Fruit fly (Drosophila melanogaster) whole organism, adult: ENCODE measurements around the gene CG11756.
A peak's percentile ranks its signal among the peaks of the same experiment; 100 is the strongest.

ENCODE experiments used
- CG11617 ChIP-seq: fragments of 200-800 bp; sonication (Bioruptor generic); optimal IDR thresholded peaks from 2 replicates; lab custom pipeline; 2017; ENCODE audit warnings: mild to moderate bottlenecking, missing biosample characterization, missing genetic modification reagents, missing genetic modification characterization
- CG12768 ChIP-seq: fragments of 200-800 bp; sonication (Bioruptor generic); optimal IDR thresholded peaks from 2 replicates; lab custom pipeline; 2017; ENCODE audit warnings: missing biosample characterization, missing genetic modification characterization, mild to moderate bottlenecking, moderate library complexity, missing genetic modification reagents
- CG14711 ChIP-seq: fragments of 200-800 bp; sonication (Bioruptor generic); optimal IDR thresholded peaks from 2 replicates; lab custom pipeline; 2018; ENCODE audit warnings: missing biosample characterization, mild to moderate bottlenecking, missing genetic modification characterization, moderate library complexity
- CG1620 ChIP-seq: fragments of 200-800 bp; sonication (Bioruptor generic); optimal IDR thresholded peaks from 2 replicates; lab custom pipeline; 2016; ENCODE audit warnings: missing biosample characterization, missing genetic modification characterization
- CG33017 ChIP-seq: fragments of 200-800 bp; sonication (Bioruptor generic); optimal IDR thresholded peaks from 2 replicates; lab custom pipeline; 2018; ENCODE audit warnings: missing biosample characterization, mild to moderate bottlenecking, missing genetic modification characterization, moderate library complexity
- CG5204 ChIP-seq: fragments of 200-800 bp; sonication (Bioruptor generic); optimal IDR thresholded peaks from 2 replicates; lab custom pipeline; 2016; ENCODE audit warnings: missing biosample characterization, missing genetic modification characterization
- CG7045 ChIP-seq: fragments of 200-800 bp; sonication (Bioruptor generic); optimal IDR thresholded peaks from 2 replicates; lab custom pipeline; 2017; ENCODE audit warnings: missing biosample characterization, mild to moderate bottlenecking, missing genetic modification characterization
- CG7101 ChIP-seq: fragments of 200-800 bp; sonication (Bioruptor generic); optimal IDR thresholded peaks from 2 replicates; lab custom pipeline; 2018; ENCODE audit warnings: missing biosample characterization, mild to moderate bottlenecking, missing genetic modification characterization, moderate library complexity
- Clk ChIP-seq: fragments of 200-800 bp; sonication (Bioruptor generic); optimal IDR thresholded peaks from 2 replicates; lab custom pipeline; 2017; ENCODE audit warnings: missing biosample characterization, missing genetic modification characterization
- Crg-1 ChIP-seq: fragments of 200-800 bp; sonication (Bioruptor generic); optimal IDR thresholded peaks from 2 replicates; lab custom pipeline; 2016; ENCODE audit warnings: missing biosample characterization, missing genetic modification characterization
- Hr96 ChIP-seq: fragments of 200-800 bp; sonication (Bioruptor generic); optimal IDR thresholded peaks from 2 replicates; lab custom pipeline; 2016; ENCODE audit warnings: missing biosample characterization, missing genetic modification characterization
- Mnt ChIP-seq: fragments of 200-800 bp; sonication (Bioruptor generic); optimal IDR thresholded peaks from 2 replicates; lab custom pipeline; 2016; ENCODE audit warnings: missing biosample characterization, mild to moderate bottlenecking, missing genetic modification characterization
- bab1 ChIP-seq: fragments of 200-800 bp; sonication (Bioruptor generic); optimal IDR thresholded peaks from 3 replicates; lab custom pipeline; 2019; ENCODE audit warnings: missing biosample characterization, mild to moderate bottlenecking, missing genetic modification characterization, moderate library complexity
- cic ChIP-seq: fragments of 200-800 bp; sonication (Bioruptor generic); optimal IDR thresholded peaks from 2 replicates; lab custom pipeline; 2017; ENCODE audit warnings: missing biosample characterization, mild to moderate bottlenecking, missing genetic modification characterization, moderate library complexity
- cnc ChIP-seq, 2 experiments: fragments of >200 bp; optimal IDR thresholded peaks; 2 replicates each; lab custom pipeline; 2017
- kay ChIP-seq: fragments of 200-800 bp; sonication (Bioruptor generic); peaks from one replicate; lab custom pipeline; 2016; ENCODE audit warnings: missing biosample characterization, missing genetic modification characterization, borderline replicate concordance
- ovo ChIP-seq: fragments of 200-800 bp; sonication (Bioruptor generic); optimal IDR thresholded peaks from 2 replicates; lab custom pipeline; 2016; ENCODE audit warnings: missing biosample characterization, missing genetic modification characterization
- pad ChIP-seq: fragments of 200-800 bp; sonication (Bioruptor generic); optimal IDR thresholded peaks from 3 replicates; lab custom pipeline; 2017; ENCODE audit warnings: missing biosample characterization, missing genetic modification characterization, mild to moderate bottlenecking, moderate library complexity, missing genetic modification reagents
- tj ChIP-seq: fragments of 200-800 bp; sonication (Bioruptor generic); optimal IDR thresholded peaks from 3 replicates; lab custom pipeline; 2017; ENCODE audit warnings: missing biosample characterization, mild to moderate bottlenecking, missing genetic modification characterization, moderate library complexity
- toe ChIP-seq: fragments of 200-800 bp; sonication (Bioruptor generic); optimal IDR thresholded peaks from 2 replicates; lab custom pipeline; 2016; ENCODE audit warnings: missing biosample characterization, missing genetic modification characterization

The CG11756 gene

DNA sequence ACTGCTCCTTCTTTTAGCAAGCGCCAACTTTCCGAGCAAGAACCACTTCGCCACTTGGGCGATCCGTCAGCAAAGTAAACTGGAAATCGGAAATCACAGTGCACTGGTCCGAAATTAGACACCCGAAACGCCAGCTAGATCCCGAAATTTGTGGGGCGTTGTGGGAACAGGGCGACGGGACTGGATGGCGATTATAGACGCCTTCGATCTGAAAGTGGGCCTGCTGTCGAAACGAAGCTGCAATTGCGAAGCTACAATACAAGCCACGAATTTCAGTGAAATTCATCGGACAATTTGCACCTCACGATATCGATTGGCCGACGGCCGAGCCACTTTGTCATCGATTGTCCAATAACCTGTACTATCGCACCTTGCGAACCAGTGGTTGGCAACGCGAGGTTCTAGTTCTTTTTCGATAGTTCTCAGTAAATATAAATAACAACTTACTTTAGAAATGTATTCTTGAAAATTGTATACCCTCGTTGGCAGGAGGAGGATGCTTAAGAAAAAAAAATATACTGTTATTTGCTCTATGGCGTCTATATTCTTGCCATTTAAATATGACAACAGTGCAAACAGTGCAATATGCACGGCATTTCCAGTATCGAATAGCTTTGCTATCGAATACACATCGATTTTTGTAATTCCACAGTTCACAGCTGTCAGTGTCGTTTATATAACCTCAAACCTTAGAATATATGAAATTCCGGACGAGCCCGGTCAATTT, 20.0 kb downstream of the CG11756 start, which contains the start of the genes hop and Tim8:
Gene hop, minus strand, starts transcription at position 316 of the 727 bp plus-strand sequence.
Gene Tim8, plus strand, starts transcription at position 663 of the 727 bp plus-strand sequence.
- TF ChIP-seq CG1620 (GFP tag; lab: Kevin White, UChicago) = no peak
- no peak for TF ChIP-seq CG33017 (tag; lab: Kevin White, UChicago)
- peak; percentile 14 for TF ChIP-seq CG11617 (GFP tag; lab: Kevin White, UChicago)
- no peak for TF ChIP-seq ovo (GFP tag; lab: Kevin White, UChicago)
- peak; percentile 23 for TF ChIP-seq pad
- no peak for TF ChIP-seq CG5204
- TF ChIP-seq Hr96 = no peak
- no peak for TF ChIP-seq toe (GFP tag; lab: Kevin White, UChicago)
- TF ChIP-seq CG14711 (tag; lab: Kevin White, UChicago) = peak; percentile 49
- TF ChIP-seq CG12768 (GFP tag; lab: Kevin White, UChicago) = no peak
- TF ChIP-seq Clk (GFP tag; lab: Kevin White, UChicago) = no peak
- peak; percentile 26 for TF ChIP-seq Mnt (GFP tag; lab: Kevin White, UChicago)
- TF ChIP-seq CG7045 (GFP tag; lab: Kevin White, UChicago) = no peak
- TF ChIP-seq kay (GFP tag; lab: Kevin White, UChicago) = no peak
- peak; percentile 19 for TF ChIP-seq bab1 (GFP tag; lab: Kevin White, UChicago)
- peak; percentile 44 for TF ChIP-seq tj (GFP tag; lab: Kevin White, UChicago)
- peak; percentile 6 for TF ChIP-seq CG7101 (tag; lab: Kevin White, UChicago)
- TF ChIP-seq Crg-1 (GFP tag; lab: Kevin White, UChicago) = no peak
- no peak for TF ChIP-seq cic (GFP tag; lab: Kevin White, UChicago)
- TF ChIP-seq cnc (optimal IDR thresholded peaks at IDR 0.05; lab: Kevin White, UChicago) = no peak

DNA sequence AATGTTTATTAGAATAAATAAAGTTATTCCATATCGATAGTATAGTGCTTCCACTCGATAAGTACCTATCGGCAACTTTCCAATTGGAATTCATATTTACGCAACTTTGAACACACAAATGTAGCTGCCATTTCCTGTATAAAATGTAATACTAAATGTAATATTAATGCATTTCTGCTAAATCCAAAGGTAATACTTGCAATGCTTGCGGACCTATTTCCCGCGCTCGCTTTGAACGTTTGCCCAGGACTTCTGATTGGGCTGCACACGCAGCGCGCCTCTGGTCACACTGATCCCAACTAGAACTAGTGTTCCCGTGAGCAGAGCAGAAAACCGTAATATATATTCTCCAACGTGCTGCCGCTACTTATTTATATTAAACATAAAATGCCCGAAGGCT, 21.5 kb downstream of the CG11756 start, which contains the start of gene dlg1:
Gene dlg1, plus strand, starts transcription at position 292 of the 400 bp plus-strand sequence.
- TF ChIP-seq bab1 (GFP tag; lab: Kevin White, UChicago) = peak; percentile 51
- no peak for TF ChIP-seq Mnt (GFP tag; lab: Kevin White, UChicago)

DNA sequence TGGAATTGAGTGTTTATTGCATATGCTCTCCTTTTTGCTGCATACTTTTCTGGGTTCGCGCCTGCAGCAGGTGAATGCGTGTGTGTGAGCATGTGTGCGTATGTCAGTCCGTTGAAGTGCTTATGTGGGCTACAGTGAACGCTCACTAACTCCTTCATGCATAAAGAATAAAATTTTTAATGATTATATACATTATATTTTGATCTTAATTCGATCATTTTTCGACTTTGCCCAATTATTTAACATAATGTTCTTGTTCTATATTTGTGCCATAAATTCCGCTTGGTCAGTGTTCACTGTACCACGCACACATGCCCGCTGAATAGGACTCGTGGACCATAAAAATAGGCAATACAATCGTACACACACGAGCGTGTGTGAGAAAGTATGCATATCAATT, 22.9 kb downstream of the CG11756 start:
- TF ChIP-seq CG7101 (tag; lab: Kevin White, UChicago) = peak; percentile 11
- no peak for TF ChIP-seq ovo (GFP tag; lab: Kevin White, UChicago)
- peak; percentile 33 for TF ChIP-seq CG33017 (tag; lab: Kevin White, UChicago)
- peak; percentile 22 for TF ChIP-seq CG7045 (GFP tag; lab: Kevin White, UChicago)

DNA sequence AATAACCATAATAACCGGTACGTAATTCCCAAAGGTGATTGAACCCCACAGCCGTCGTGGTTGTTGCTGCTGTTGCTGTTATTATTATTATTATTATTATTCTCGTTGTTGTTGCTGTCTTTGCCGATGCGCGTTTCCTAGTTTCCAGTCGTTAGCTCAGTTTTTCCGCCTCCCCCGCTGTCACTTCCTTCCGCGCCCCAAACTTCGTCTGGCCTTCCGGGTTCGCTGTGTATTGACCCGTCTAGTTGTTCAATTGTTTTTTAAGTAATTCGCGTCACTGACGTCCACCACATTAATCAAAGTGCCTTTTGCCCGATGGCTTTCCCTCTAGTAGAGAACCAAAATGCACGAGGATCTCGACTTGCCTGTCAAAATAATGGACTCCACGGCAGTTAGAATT, 23.7 kb downstream of the CG11756 start:
- TF ChIP-seq CG5204 = no peak
- TF ChIP-seq tj (GFP tag; lab: Kevin White, UChicago) = no peak
- TF ChIP-seq Hr96 = no peak
- TF ChIP-seq kay (GFP tag; lab: Kevin White, UChicago) = no peak
- no peak for TF ChIP-seq CG11617 (GFP tag; lab: Kevin White, UChicago)
- no peak for TF ChIP-seq CG33017 (tag; lab: Kevin White, UChicago)
- no peak for TF ChIP-seq Crg-1 (GFP tag; lab: Kevin White, UChicago)
- no peak for TF ChIP-seq ovo (GFP tag; lab: Kevin White, UChicago)
- no peak for TF ChIP-seq CG7045 (GFP tag; lab: Kevin White, UChicago)
- no peak for TF ChIP-seq pad
- no peak for TF ChIP-seq Clk (GFP tag; lab: Kevin White, UChicago)
- TF ChIP-seq CG14711 (tag; lab: Kevin White, UChicago) = no peak
- no peak for TF ChIP-seq Mnt (GFP tag; lab: Kevin White, UChicago)
- no peak for TF ChIP-seq CG7101 (tag; lab: Kevin White, UChicago)

DNA sequence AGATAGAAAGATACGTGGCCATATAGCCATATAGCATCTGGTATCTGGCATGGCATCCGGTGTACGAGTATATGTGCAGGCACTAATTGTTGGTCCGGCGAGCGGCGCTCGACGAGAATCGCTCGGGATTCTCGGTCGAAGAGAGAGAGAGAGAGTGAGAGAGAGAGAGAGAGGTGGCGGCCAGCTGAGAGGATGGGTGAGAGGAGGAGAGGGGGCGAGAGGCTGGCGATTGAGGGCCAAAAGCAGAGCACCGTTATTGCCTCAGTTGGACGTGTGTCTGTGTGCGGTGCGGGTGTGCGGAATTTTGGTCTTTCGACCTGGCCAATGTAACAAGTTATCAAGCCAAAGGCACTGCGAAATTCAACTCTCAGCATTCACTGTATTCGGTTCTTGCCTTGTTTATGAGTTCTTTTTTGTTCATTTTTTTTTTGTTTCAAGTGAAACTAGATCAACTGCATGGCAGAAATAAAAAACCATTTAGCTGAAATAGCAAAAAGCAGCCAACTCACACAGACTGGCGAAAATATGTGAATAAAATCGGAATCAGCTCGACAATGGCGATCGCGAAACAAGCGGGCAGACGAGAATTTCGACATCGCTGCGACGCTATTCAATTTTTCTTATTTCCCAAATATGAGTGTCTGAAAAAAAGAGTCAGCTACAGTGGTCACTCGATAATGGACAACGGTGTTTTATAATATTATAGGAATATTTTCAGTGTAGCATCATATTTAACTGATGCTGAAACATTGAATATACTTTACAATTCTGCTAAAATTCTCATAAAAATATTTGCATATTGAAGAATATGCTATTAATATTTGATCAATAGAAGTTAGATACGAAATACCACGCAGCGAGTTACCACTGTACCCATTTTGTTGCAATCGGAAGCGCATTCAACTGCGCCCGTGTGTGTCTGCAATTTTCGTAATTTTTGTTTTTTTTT, 25.1 kb downstream of the CG11756 start:
- TF ChIP-seq tj (GFP tag; lab: Kevin White, UChicago) = peak; percentile 98
- TF ChIP-seq CG14711 (tag; lab: Kevin White, UChicago) = peak; percentile 58
- peak; percentile 52 for TF ChIP-seq Crg-1 (GFP tag; lab: Kevin White, UChicago)
- no peak for TF ChIP-seq Clk (GFP tag; lab: Kevin White, UChicago)
- peak; percentile 55 for TF ChIP-seq CG11617 (GFP tag; lab: Kevin White, UChicago)
- peak; percentile 53 for TF ChIP-seq pad
- TF ChIP-seq toe (GFP tag; lab: Kevin White, UChicago) = no peak
- peak; percentile 29 for TF ChIP-seq Mnt (GFP tag; lab: Kevin White, UChicago)
- TF ChIP-seq CG1620 (GFP tag; lab: Kevin White, UChicago) = peak; percentile 68
- TF ChIP-seq CG7045 (GFP tag; lab: Kevin White, UChicago) = no peak
- TF ChIP-seq bab1 (GFP tag; lab: Kevin White, UChicago) = peak; percentile 95
- peak; percentile 68 for TF ChIP-seq CG7101 (tag; lab: Kevin White, UChicago)
